Fruit fly (Drosophila melanogaster): Measurements from ENCODE around the gene CG32017.
A peak's percentile ranks its signal among the peaks of the same experiment; 100 is the strongest.

CG32017 gene

DNA sequence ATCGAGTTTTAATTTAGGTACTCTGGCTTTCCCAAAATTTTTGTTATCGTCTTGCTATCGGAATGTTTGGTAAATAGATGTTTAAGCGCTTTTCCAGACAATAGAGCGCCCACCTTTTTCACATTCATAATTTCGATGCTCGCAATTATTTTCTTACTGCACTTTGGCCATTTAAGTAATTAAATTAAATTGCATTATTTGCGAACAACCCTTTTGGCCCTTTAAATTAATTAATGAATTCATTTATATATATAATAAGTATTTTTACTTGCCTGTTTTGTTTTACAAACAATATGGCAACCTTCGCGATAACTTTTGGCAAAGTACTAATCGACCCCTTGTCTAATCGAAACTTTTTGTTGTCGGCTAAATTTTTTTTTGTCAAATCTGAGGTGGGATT lies 5.7 kb downstream of the CG32017 start (continued):
- no peak for TF ChIP-seq crp (GFP tag; optimal IDR thresholded peaks at IDR 0.05)
- no peak for TF ChIP-seq zen (tag; optimal IDR thresholded peaks at IDR 0.05)
- TF ChIP-seq row (GFP tag; IDR thresholded peaks at IDR 0.05), result peak; percentile 59
- no peak for TF ChIP-seq Ets65A (GFP tag)
- no peak for TF ChIP-seq CG32772 (GFP tag; IDR thresholded peaks at IDR 0.05)
- no peak for TF ChIP-seq btn (GFP tag; optimal IDR thresholded peaks at IDR 0.05)
- no peak for TF ChIP-seq CG11695 (GFP tag; IDR thresholded peaks at IDR 0.05)
- TF ChIP-seq vnd (GFP tag; IDR thresholded peaks at IDR 0.05; ENCODE audit: partially characterized antibody), result no peak
- no peak for TF ChIP-seq hb (GFP tag; IDR thresholded peaks at IDR 0.05; ENCODE audit: partially characterized antibody)
- peak; percentile 94 for TF ChIP-seq CG30020 (tag; optimal IDR thresholded peaks at IDR 0.05)
- TF ChIP-seq CG11456 (GFP tag; IDR thresholded peaks at IDR 0.05), result no peak
- TF ChIP-seq org-1 (GFP tag; optimal IDR thresholded peaks at IDR 0.05), result no peak
- TF ChIP-seq Meics (GFP tag; optimal IDR thresholded peaks at IDR 0.05), result no peak
- TF ChIP-seq sim (GFP tag; IDR thresholded peaks at IDR 0.05), result no peak
- no peak for TF ChIP-seq CG4282 (GFP tag; optimal IDR thresholded peaks at IDR 0.05)
- TF ChIP-seq Lhr (GFP tag; optimal IDR thresholded peaks at IDR 0.05), result peak; percentile 41
- peak; percentile 57; the same call in 1 of the 3 replicates for TF ChIP-seq CG17361 (GFP tag; IDR thresholded peaks at IDR 0.05)
- peak; percentile 36; the same call in 1 of the 3 replicates for TF ChIP-seq CG7357 (GFP tag; IDR thresholded peaks at IDR 0.05)
- TF ChIP-seq CG2875 (GFP tag; optimal IDR thresholded peaks at IDR 0.05), result no peak
- TF ChIP-seq lmd (GFP tag; IDR thresholded peaks at IDR 0.05), result no peak
- TF ChIP-seq gro (GFP tag; optimal IDR thresholded peaks at IDR 0.05), result no peak
- no peak for TF ChIP-seq Camta (GFP tag; optimal IDR thresholded peaks at IDR 0.05)
- TF ChIP-seq CG17359 (tag; optimal IDR thresholded peaks at IDR 0.05), result no peak
- TF ChIP-seq CG12236 (GFP tag; optimal IDR thresholded peaks at IDR 0.05), result no peak
- peak; percentile 21 for TF ChIP-seq CG12659 (GFP tag; optimal IDR thresholded peaks at IDR 0.05)
- no peak for TF ChIP-seq CG10147 (GFP tag; optimal IDR thresholded peaks at IDR 0.05)
- no peak for TF ChIP-seq sc (optimal IDR thresholded peaks at IDR 0.05)
- TF ChIP-seq sc (GFP tag; optimal IDR thresholded peaks at IDR 0.05), result peak; percentile 1
- TF ChIP-seq CG15514 (GFP tag; optimal IDR thresholded peaks at IDR 0.05), result no peak
- peak; percentile 81 for TF ChIP-seq stwl (tag; optimal IDR thresholded peaks at IDR 0.05)
- no peak for TF ChIP-seq CG9609 (GFP tag; optimal IDR thresholded peaks at IDR 0.05)
- no peak for TF ChIP-seq CHES-1-like (GFP tag; optimal IDR thresholded peaks at IDR 0.05)
- no peak for TF ChIP-seq Dip2 (GFP tag; IDR thresholded peaks at IDR 0.05)
- TF ChIP-seq crol (GFP tag; IDR thresholded peaks at IDR 0.05), result no peak
- no peak for TF ChIP-seq Kr (GFP tag; optimal IDR thresholded peaks at IDR 0.05)
- TF ChIP-seq Rx (GFP tag; IDR thresholded peaks at IDR 0.05), result no peak
- no peak for TF ChIP-seq sna (GFP tag; IDR thresholded peaks at IDR 0.05; ENCODE audit: partially characterized antibody)
- TF ChIP-seq CG4707 (GFP tag; optimal IDR thresholded peaks at IDR 0.05), result no peak
- no peak for TF ChIP-seq D (optimal IDR thresholded peaks at IDR 0.05)
- no peak for TF ChIP-seq D (GFP tag; optimal IDR thresholded peaks at IDR 0.05)
- no peak for TF ChIP-seq CG14014 (GFP tag; IDR thresholded peaks at IDR 0.05)
- 0 out of 3 replicates have a peak, but pooled peaks have one; percentile 28 for TF ChIP-seq CG6791 (GFP tag; IDR thresholded peaks at IDR 0.05; ENCODE audit: partially characterized antibody)
- no peak for TF ChIP-seq ken (GFP tag; IDR thresholded peaks at IDR 0.05)
- no peak for TF ChIP-seq fru (optimal IDR thresholded peaks at IDR 0.05)
- TF ChIP-seq da (GFP tag; optimal IDR thresholded peaks at IDR 0.05), result no peak
- peak; percentile 51 for TF ChIP-seq gem (tag; optimal IDR thresholded peaks at IDR 0.05)
- peak; percentile 81 for TF ChIP-seq CG17802 (tag; optimal IDR thresholded peaks at IDR 0.05)
- TF ChIP-seq CG31441 (GFP tag; IDR thresholded peaks at IDR 0.05), result no peak
- no peak for TF ChIP-seq HLHmδ (GFP tag; optimal IDR thresholded peaks at IDR 0.05)
- TF ChIP-seq CG11696 (GFP tag; IDR thresholded peaks at IDR 0.05), result no peak
- TF ChIP-seq Hr78 (GFP tag; optimal IDR thresholded peaks at IDR 0.05), result no peak
- TF ChIP-seq z (GFP tag; IDR thresholded peaks at IDR 0.05), result no peak
